Worm (Caenorhabditis elegans): ENCODE data around the gene srw-83.

Gene srw-83

ce11 chrV:18476090-18476489, 49.7 kb downstream of the srw-83 start, which contains the start of gene srh-179:
Gene srh-179, plus strand, starts transcription at chrV:18476390.
- TF ChIP-seq dao-5 (tag; optimal IDR thresholded peaks at IDR 0.05) = no peak
- no peak for TF ChIP-seq him-1 (tag; optimal IDR thresholded peaks at IDR 0.05)
- no peak for TF ChIP-seq W03F9.2 (tag; optimal IDR thresholded peaks at IDR 0.05)
